Fruit fly (Drosophila melanogaster) whole organism, embryonic: ENCODE measurements around the gene CG12814.

Experiments
- B-H2 ChIP-seq: fragments of 200-800 bp; sonication (Bioruptor generic); optimal IDR thresholded peaks from 2 replicates; lab custom pipeline; 2018; ENCODE audit warnings: missing biosample characterization, mild to moderate bottlenecking, missing genetic modification characterization
- Bdp1 ChIP-seq: fragments of 200-800 bp; sonication (Bioruptor generic); optimal IDR thresholded peaks from 3 replicates; lab custom pipeline; 2016; ENCODE audit warnings: missing biosample characterization, missing genetic modification characterization
- BtbVII ChIP-seq: fragments of 200-800 bp; sonication (Bioruptor generic); optimal IDR thresholded peaks from 3 replicates; lab custom pipeline; 2017; ENCODE audit warnings: missing biosample characterization, mild to moderate bottlenecking, missing genetic modification characterization
- CG10274 ChIP-seq: fragments of 200-800 bp; sonication (Bioruptor generic); optimal IDR thresholded peaks from 3 replicates; lab custom pipeline; 2017; ENCODE audit warnings: missing biosample characterization, mild to moderate bottlenecking, missing genetic modification characterization
- CG11456 ChIP-seq: fragments of 200-800 bp; sonication (Bioruptor generic); IDR thresholded peaks from 3 replicates; pipeline ENCODE4 v1.3.6; 2022; ENCODE audit warnings: missing biosample characterization, missing genetic modification characterization
- CG14965 ChIP-seq: fragments of 200-800 bp; sonication (Bioruptor generic); optimal IDR thresholded peaks from 2 replicates; lab custom pipeline; 2016; ENCODE audit warnings: missing biosample characterization, missing genetic modification characterization, borderline replicate concordance
- CG15011 ChIP-seq: fragments of 200-800 bp; sonication (Bioruptor generic); optimal IDR thresholded peaks from 3 replicates; lab custom pipeline; 2018; ENCODE audit warnings: missing biosample characterization, mild to moderate bottlenecking, missing genetic modification characterization
- CG17568 ChIP-seq: fragments of 200-800 bp; sonication (Bioruptor generic); optimal IDR thresholded peaks from 2 replicates; lab custom pipeline; 2018; ENCODE audit warnings: missing biosample characterization, mild to moderate bottlenecking, missing genetic modification characterization, moderate library complexity
- CG17612 ChIP-seq: fragments of 200-800 bp; sonication (Bioruptor generic); IDR thresholded peaks from 2 replicates; pipeline ENCODE4 v1.3.6; 2022; ENCODE audit warnings: missing biosample characterization, missing genetic modification characterization
- CG2129 ChIP-seq: fragments of 200-800 bp; sonication (Bioruptor generic); IDR thresholded peaks from 2 replicates; pipeline ENCODE4 v1.3.6; 2022; ENCODE audit warnings: missing biosample characterization, missing genetic modification characterization; ENCODE audit not compliant: partially characterized antibody
- CG2678 ChIP-seq: fragments of 200-800 bp; sonication (Bioruptor generic); optimal IDR thresholded peaks from 3 replicates; lab custom pipeline; 2019; ENCODE audit warnings: missing biosample characterization, mild to moderate bottlenecking, missing genetic modification characterization, moderate library complexity
- CG2875 ChIP-seq: fragments of 200-800 bp; sonication (Bioruptor generic); optimal IDR thresholded peaks from 2 replicates; lab custom pipeline; 2017; ENCODE audit warnings: missing biosample characterization, mild to moderate bottlenecking, missing genetic modification characterization, missing genetic modification reagents
- CG34422 ChIP-seq: fragments of 200-800 bp; sonication (Bioruptor generic); IDR thresholded peaks from 3 replicates; pipeline ENCODE4 v1.3.6; 2022; ENCODE audit warnings: missing biosample characterization, missing genetic modification characterization
- CG43689 ChIP-seq: fragments of 200-800 bp; sonication (Bioruptor generic); IDR thresholded peaks from 2 replicates; pipeline ENCODE4 v1.3.6; 2022; ENCODE audit warnings: missing biosample characterization, missing genetic modification characterization
- CG4617 ChIP-seq: fragments of 200-800 bp; sonication (Bioruptor generic); optimal IDR thresholded peaks from 3 replicates; lab custom pipeline; 2016; ENCODE audit warnings: missing biosample characterization, missing genetic modification characterization, borderline replicate concordance
- CG4730 ChIP-seq: fragments of 200-800 bp; sonication (Bioruptor generic); IDR thresholded peaks from 2 replicates; pipeline ENCODE4 v1.3.6; 2022; ENCODE audit warnings: missing biosample characterization, missing genetic modification characterization
- CG5953 ChIP-seq: fragments of 200-800 bp; sonication (Bioruptor generic); IDR thresholded peaks from 2 replicates; pipeline ENCODE4 v1.3.6; 2022; ENCODE audit warnings: missing biosample characterization, missing genetic modification characterization
- CG7963 ChIP-seq: fragments of 200-800 bp; sonication (Bioruptor generic); IDR thresholded peaks from 3 replicates; pipeline ENCODE4 v1.3.6; 2022; ENCODE audit warnings: missing biosample characterization, missing genetic modification characterization; ENCODE audit not compliant: partially characterized antibody
- CG8290 ChIP-seq, 3 experiments: fragments of 200-800 bp; sonication (Bioruptor generic); optimal IDR thresholded peaks; 2 replicates each; lab custom pipeline; 2016 to 2019; ENCODE audit warnings: missing biosample characterization in 3 of 3, missing genetic modification characterization in 3 of 3, mild to moderate bottlenecking in 2 of 3, moderate library complexity in 1 of 3
- CG8765 ChIP-seq: fragments of 200-800 bp; sonication (Bioruptor generic); IDR thresholded peaks from 2 replicates; pipeline ENCODE4 v1.3.6; 2022; ENCODE audit warnings: missing biosample characterization, missing genetic modification characterization
- CG9437 ChIP-seq: fragments of 200-800 bp; sonication (Bioruptor generic); optimal IDR thresholded peaks from 2 replicates; lab custom pipeline; 2018; ENCODE audit warnings: missing biosample characterization, mild to moderate bottlenecking, missing genetic modification characterization
- D19B ChIP-seq: fragments of 200-800 bp; sonication (Bioruptor generic); optimal IDR thresholded peaks from 2 replicates; lab custom pipeline; 2017; ENCODE audit warnings: missing biosample characterization, mild to moderate bottlenecking, missing genetic modification characterization
- Dek ChIP-seq: fragments of 200-800 bp; sonication (Bioruptor generic); optimal IDR thresholded peaks from 3 replicates; lab custom pipeline; 2019; ENCODE audit warnings: missing biosample characterization, mild to moderate bottlenecking, missing genetic modification characterization, moderate library complexity
- Lhr ChIP-seq: fragments of 200-800 bp; sonication (Bioruptor generic); optimal IDR thresholded peaks from 3 replicates; lab custom pipeline; 2017; ENCODE audit warnings: mild to moderate bottlenecking, missing biosample characterization, missing genetic modification reagents, missing genetic modification characterization
- MESR4 ChIP-seq: fragments of 200-800 bp; sonication (Bioruptor generic); optimal IDR thresholded peaks from 2 replicates; lab custom pipeline; 2018; ENCODE audit warnings: missing biosample characterization, mild to moderate bottlenecking, missing genetic modification characterization, moderate library complexity
- Med ChIP-seq: fragments of 200-800 bp; sonication (Bioruptor generic); peaks from one replicate; lab custom pipeline; 2016; ENCODE audit warnings: missing biosample characterization, missing genetic modification characterization, mild to moderate bottlenecking, inconsistent platforms, moderate library complexity
- NFAT ChIP-seq: fragments of 200-800 bp; sonication (Bioruptor generic); IDR thresholded peaks from 2 replicates; pipeline ENCODE4 v1.3.6; 2022; ENCODE audit warnings: missing biosample characterization, missing genetic modification characterization
- PHDP ChIP-seq: fragments of 200-800 bp; sonication (Bioruptor generic); optimal IDR thresholded peaks from 3 replicates; lab custom pipeline; 2018; ENCODE audit warnings: missing biosample characterization, mild to moderate bottlenecking, missing genetic modification characterization, moderate library complexity
- Ptx1 ChIP-seq: fragments of 200-800 bp; sonication (Bioruptor generic); IDR thresholded peaks from 2 replicates; pipeline ENCODE4 v1.3.6; 2022; ENCODE audit warnings: missing biosample characterization, missing genetic modification characterization
- Sry-β ChIP-seq: fragments of 200-800 bp; sonication (Bioruptor generic); optimal IDR thresholded peaks from 2 replicates; lab custom pipeline; 2018; ENCODE audit warnings: missing biosample characterization, mild to moderate bottlenecking, missing genetic modification characterization, moderate library complexity
- amos ChIP-seq: fragments of 200-800 bp; sonication (Bioruptor generic); IDR thresholded peaks from 2 replicates; pipeline ENCODE4 v1.3.6; 2022; ENCODE audit warnings: missing biosample characterization, missing genetic modification characterization; ENCODE audit not compliant: partially characterized antibody
- caup ChIP-seq: fragments of 200-800 bp; sonication (Bioruptor generic); optimal IDR thresholded peaks from 3 replicates; lab custom pipeline; 2017; ENCODE audit warnings: missing biosample characterization, mild to moderate bottlenecking, missing genetic modification characterization, moderate library complexity; ENCODE audit not compliant: severe bottlenecking
- chif ChIP-seq, 2 experiments: fragments of 200-800 bp; sonication (Bioruptor generic); optimal IDR thresholded peaks; 3 replicates each; lab custom pipeline; 2016; ENCODE audit warnings: missing biosample characterization in 2 of 2, missing genetic modification characterization in 2 of 2
- dysf ChIP-seq: fragments of 200-800 bp; sonication (Bioruptor generic); IDR thresholded peaks from 3 replicates; pipeline ENCODE4 v1.3.6; 2022; ENCODE audit warnings: missing biosample characterization, missing genetic modification characterization
- esg ChIP-seq: fragments of 200-800 bp; sonication (Bioruptor generic); conservative IDR thresholded peaks from 2 replicates; pipeline ENCODE4 v1.3.6; 2022; ENCODE audit warnings: missing biosample characterization, missing genetic modification characterization
- ind ChIP-seq: fragments of 200-800 bp; sonication (Bioruptor generic); optimal IDR thresholded peaks from 3 replicates; lab custom pipeline; 2016; ENCODE audit warnings: missing biosample characterization, missing genetic modification characterization
- jigr1 ChIP-seq: fragments of 200-800 bp; sonication (Bioruptor generic); IDR thresholded peaks from 3 replicates; pipeline ENCODE4 v1.3.6; 2022; ENCODE audit warnings: missing biosample characterization, missing genetic modification characterization
- kah ChIP-seq: fragments of 200-800 bp; sonication (Bioruptor generic); optimal IDR thresholded peaks from 2 replicates; lab custom pipeline; 2018; ENCODE audit warnings: missing biosample characterization, mild to moderate bottlenecking, missing genetic modification characterization
- lab ChIP-seq: fragments of 200-800 bp; sonication (Bioruptor generic); optimal IDR thresholded peaks from 3 replicates; lab custom pipeline; 2017; ENCODE audit warnings: missing biosample characterization, missing genetic modification characterization, mild to moderate bottlenecking, moderate library complexity, missing genetic modification reagents
- otp ChIP-seq: fragments of 200-800 bp; sonication (Bioruptor generic); IDR thresholded peaks from 3 replicates; pipeline ENCODE4, ENCODE4 v1.3.6; 2022; ENCODE audit warnings: missing biosample characterization, missing genetic modification characterization
- pita ChIP-seq: fragments of 200-800 bp; sonication (Bioruptor generic); optimal IDR thresholded peaks from 2 replicates; lab custom pipeline; 2017; ENCODE audit warnings: missing biosample characterization, mild to moderate bottlenecking, missing genetic modification characterization
- salm ChIP-seq: fragments of 200-800 bp; sonication (Bioruptor generic); optimal IDR thresholded peaks from 2 replicates; lab custom pipeline; 2018; ENCODE audit warnings: missing biosample characterization, mild to moderate bottlenecking, missing genetic modification characterization
- sqz ChIP-seq: fragments of 200-800 bp; sonication (Bioruptor generic); optimal IDR thresholded peaks from 3 replicates; lab custom pipeline; 2018; ENCODE audit warnings: missing biosample characterization, mild to moderate bottlenecking, missing genetic modification characterization
- stwl ChIP-seq: fragments of 200-800 bp; sonication (Bioruptor generic); optimal IDR thresholded peaks from 3 replicates; lab custom pipeline; 2018; ENCODE audit warnings: missing biosample characterization, mild to moderate bottlenecking, missing genetic modification characterization, moderate library complexity
- tio ChIP-seq: fragments of 200-800 bp; sonication (Bioruptor generic); optimal IDR thresholded peaks from 2 replicates; lab custom pipeline; 2017; ENCODE audit warnings: missing biosample characterization, missing genetic modification characterization, inconsistent platforms
- unc-4 ChIP-seq: fragments of 200-800 bp; sonication (Bioruptor generic); IDR thresholded peaks from 2 replicates; pipeline ENCODE4 v1.3.6; 2022; ENCODE audit warnings: missing biosample characterization, missing genetic modification characterization; ENCODE audit not compliant: partially characterized antibody
- unpg ChIP-seq: fragments of 200-800 bp; sonication (Bioruptor generic); optimal IDR thresholded peaks from 3 replicates; lab custom pipeline; 2018; ENCODE audit warnings: missing biosample characterization, mild to moderate bottlenecking, missing genetic modification characterization, moderate library complexity
- zen ChIP-seq: fragments of 200-800 bp; sonication (Bioruptor generic); optimal IDR thresholded peaks from 3 replicates; lab custom pipeline; 2018; ENCODE audit warnings: missing biosample characterization, mild to moderate bottlenecking, missing genetic modification characterization, moderate library complexity

CG12814 gene

DNA sequence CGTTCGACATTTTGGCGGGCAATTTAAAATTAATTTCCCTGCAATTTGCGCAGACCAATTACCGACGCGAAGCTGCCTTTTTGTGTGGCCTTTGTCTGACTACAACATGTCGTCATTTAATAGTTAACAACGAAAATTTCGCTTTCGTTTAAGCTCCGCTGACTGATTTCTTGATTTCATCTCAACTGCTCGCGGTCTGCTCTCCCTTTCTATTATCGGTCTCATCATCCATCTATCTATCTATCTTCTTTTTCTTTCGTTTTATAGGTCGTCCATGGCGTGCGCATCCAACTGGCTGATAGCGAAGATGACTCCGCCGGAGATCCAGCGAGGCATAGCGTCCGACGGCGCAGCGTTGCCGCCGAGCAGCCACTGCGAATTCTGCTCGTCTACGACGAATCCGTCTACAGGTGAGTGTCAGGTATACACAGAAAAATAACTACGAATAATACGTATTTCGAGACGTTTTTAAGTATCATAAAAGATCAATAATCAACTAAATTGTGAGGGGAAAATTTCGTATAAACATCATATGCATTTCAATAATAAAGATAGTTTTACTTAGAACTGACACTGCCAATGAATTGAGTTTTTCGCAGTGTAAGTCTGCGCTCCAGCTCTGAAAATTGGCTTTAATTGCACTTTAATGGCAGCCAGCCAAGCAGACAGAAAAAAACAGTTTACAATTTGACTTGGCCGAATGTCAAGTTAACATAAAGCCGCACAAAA lies 35.3 kb downstream of the CG12814 start (continued):
- TF ChIP-seq D19B (GFP tag; lab: Kevin White, UChicago) (no peak), CG10274 (GFP tag; lab: Kevin White, UChicago) (no peak), CG2129 (no peak), zen (tag; lab: Kevin White, UChicago) (no peak), lab (GFP tag; lab: Kevin White, UChicago) (no peak), Sry-β (GFP tag; lab: Kevin White, UChicago) (no peak), pita (GFP tag; lab: Kevin White, UChicago) (no peak), CG8290 (GFP tag; optimal IDR thresholded peaks at IDR 0.05; lab: Kevin White, UChicago) (no peak), CG8290 (tag; optimal IDR thresholded peaks at IDR 0.05; lab: Kevin White, UChicago) (no peak), unc-4 (GFP tag; lab: Robert Waterston, UW) (no peak), Bdp1 (GFP tag; lab: Kevin White, UChicago) (no peak), CG34422 (GFP tag; lab: Robert Waterston, UW) (0 out of 3 replicates have a peak, but pooled peaks have one; percentile 24), CG15011 (no peak), sqz (GFP tag; lab: Kevin White, UChicago) (no peak), CG17612 (GFP tag; lab: Robert Waterston, UW) (no peak), stwl (tag; lab: Kevin White, UChicago) (no peak), CG43689 (GFP tag; lab: Robert Waterston, UW) (0 out of 2 replicates have a peak, but pooled peaks have one; percentile 23), chif (GFP tag; optimal IDR thresholded peaks at IDR 0.05; lab: Kevin White, UChicago) (no peak), kah (no peak), CG14965 (no peak), B-H2 (GFP tag; lab: Kevin White, UChicago) (no peak), CG9437 (GFP tag; lab: Kevin White, UChicago) (no peak), CG17568 (GFP tag; lab: Kevin White, UChicago) (no peak), BtbVII (GFP tag; lab: Kevin White, UChicago) (no peak), Lhr (GFP tag; lab: Kevin White, UChicago) (no peak), Dek (tag; lab: Kevin White, UChicago) (no peak), CG4617 (GFP tag; lab: Kevin White, UChicago) (no peak), CG2875 (no peak), CG11456 (GFP tag; lab: Robert Waterston, UW) (no peak), MESR4 (no peak), CG7963 (GFP tag; lab: Robert Waterston, UW) (no peak), Med (peak; percentile 53), esg (GFP tag; lab: Robert Waterston, UW) (peak; percentile 39; the same call in 1 of the 2 replicates), salm (no peak), unpg (no peak), amos (GFP tag; lab: Robert Waterston, UW) (no peak), caup (GFP tag; lab: Kevin White, UChicago) (no peak), tio (GFP tag; lab: Kevin White, UChicago) (peak; percentile 3), CG8765 (GFP tag; lab: Robert Waterston, UW) (no peak), otp (GFP tag; lab: Robert Waterston, UW) (0 out of 3 replicates have a peak, but pooled peaks have one; percentile 10), CG5953 (GFP tag; lab: Robert Waterston, UW) (peak; percentile 49; the same call in 1 of the 2 replicates), CG2678 (tag; lab: Kevin White, UChicago) (no peak), ind (no peak), PHDP (tag; lab: Kevin White, UChicago) (peak; percentile 13), dysf (GFP tag; lab: Robert Waterston, UW) (peak; percentile 65), NFAT (no peak), CG4730 (GFP tag; lab: Robert Waterston, UW) (peak; percentile 16; the same call in 1 of the 2 replicates), Ptx1 (GFP tag; lab: Robert Waterston, UW) (peak; percentile 67), jigr1 (GFP tag; lab: Robert Waterston, UW) (no peak)
